Worm (Caenorhabditis elegans) whole organism, L4 larva: ENCODE measurements around the gene cah-3.

Experiments
- D1046.2 ChIP-seq: fragments of 200-800 bp; sonication (Bioruptor generic); IDR thresholded peaks from 2 replicates; pipeline ENCODE4 v1.3.6; 2022; ENCODE audit warnings: missing genetic modification characterization, missing compliant biosample characterization
- F10B5.3 ChIP-seq: sonication (generic microtip); optimal IDR thresholded peaks from 2 replicates; lab custom pipeline; 2016; ENCODE audit warnings: mild to moderate bottlenecking, missing genetic modification characterization, missing compliant biosample characterization
- F49E8.2 ChIP-seq: sonication (generic microtip); optimal IDR thresholded peaks from 2 replicates; lab custom pipeline; 2016; ENCODE audit warnings: missing compliant biosample characterization, mild to moderate bottlenecking, missing genetic modification characterization, borderline replicate concordance
- T20F7.1 ChIP-seq: fragments of 200-800 bp; sonication (Bioruptor generic); optimal IDR thresholded peaks from 2 replicates; lab custom pipeline; 2018; ENCODE audit warnings: mild to moderate bottlenecking, missing genetic modification characterization, missing compliant biosample characterization
- Y105C5A.15 ChIP-seq: fragments of 200-800 bp; sonication (Bioruptor generic); IDR thresholded peaks from 2 replicates; pipeline ENCODE4 v1.3.6; 2022; ENCODE audit warnings: missing genetic modification characterization, missing compliant biosample characterization
- Y48G9A.11 ChIP-seq: fragments of 200-800 bp; sonication (Bioruptor generic); IDR thresholded peaks from 2 replicates; pipeline ENCODE4 v1.3.6; 2022; ENCODE audit warnings: missing genetic modification reagents, missing genetic modification characterization, missing compliant biosample characterization
- Y5F2A.4 ChIP-seq: fragments of 200-800 bp; sonication (Bioruptor generic); optimal IDR thresholded peaks from 2 replicates; lab custom pipeline; 2018; ENCODE audit warnings: mild to moderate bottlenecking, missing genetic modification characterization, missing compliant biosample characterization
- aha-1 ChIP-seq: fragments of 150-350 bp; peaks from one replicate; lab custom pipeline; 2014; ENCODE audit warnings: missing biosample characterization, missing genetic modification characterization
- ceh-20 ChIP-seq: fragments of 200-800 bp; sonication (Bioruptor generic); IDR thresholded peaks from 2 replicates; pipeline ENCODE4 v1.3.6; 2022; ENCODE audit warnings: missing genetic modification reagents, missing genetic modification characterization, missing compliant biosample characterization
- ceh-44 ChIP-seq: fragments of 200-800 bp; sonication (Bioruptor generic); IDR thresholded peaks from 2 replicates; pipeline ENCODE4 v1.3.6; 2022; ENCODE audit warnings: missing genetic modification reagents, missing genetic modification characterization, missing compliant biosample characterization
- ceh-82 ChIP-seq: sonication (generic microtip); optimal IDR thresholded peaks from 2 replicates; lab custom pipeline; 2017; ENCODE audit warnings: missing biosample characterization, missing genetic modification characterization
- cey-2 ChIP-seq: sonication (generic microtip); optimal IDR thresholded peaks from 3 replicates; lab custom pipeline; 2017; ENCODE audit warnings: missing genetic modification characterization, mild to moderate bottlenecking, missing compliant biosample characterization, antibody characterized with exemption, borderline replicate concordance; ENCODE audit not compliant: insufficient read depth
- daf-16 ChIP-seq, 3 experiments: sonication (generic microtip); optimal IDR thresholded peaks; 2 replicates each; lab custom pipeline; 2016 to 2017; ENCODE audit warnings: missing genetic modification characterization in 3 of 3, missing genetic modification reagents in 3 of 3, mild to moderate bottlenecking in 2 of 3, missing compliant biosample characterization in 2 of 3, missing biosample characterization in 1 of 3, moderate library complexity in 1 of 3
- dmd-8 ChIP-seq: fragments of 200-800 bp; sonication (Bioruptor generic); IDR thresholded peaks from 2 replicates; pipeline ENCODE4 v1.3.6; 2022; ENCODE audit warnings: missing genetic modification characterization, missing compliant biosample characterization
- duxl-1 ChIP-seq: sonication (generic microtip); optimal IDR thresholded peaks from 2 replicates; lab custom pipeline; 2016; ENCODE audit warnings: mild to moderate bottlenecking, missing genetic modification characterization, moderate library complexity, missing compliant biosample characterization; ENCODE audit not compliant: poor library complexity
- dve-1 ChIP-seq: sonication (generic microtip); optimal IDR thresholded peaks from 2 replicates; lab custom pipeline; 2017; ENCODE audit warnings: antibody characterized with exemption, mild to moderate bottlenecking, missing genetic modification characterization, missing compliant biosample characterization; ENCODE audit not compliant: insufficient read depth
- egl-43 ChIP-seq: fragments of 200-800 bp; sonication (Bioruptor generic); IDR thresholded peaks from 2 replicates; pipeline ENCODE4 v1.3.6; 2022; ENCODE audit warnings: missing genetic modification reagents, missing genetic modification characterization, missing compliant biosample characterization
- hlh-30 ChIP-seq: sonication (generic microtip); optimal IDR thresholded peaks from 2 replicates; lab custom pipeline; 2017; ENCODE audit warnings: antibody characterized with exemption, mild to moderate bottlenecking, missing genetic modification characterization, missing compliant biosample characterization; ENCODE audit not compliant: insufficient read depth
- hmg-1.1 ChIP-seq: fragments of 200-800 bp; sonication (Bioruptor generic); IDR thresholded peaks from 2 replicates; pipeline ENCODE4 v1.3.6; 2022; ENCODE audit warnings: missing genetic modification reagents, missing genetic modification characterization, missing compliant biosample characterization
- jun-1 ChIP-seq: fragments of 150-350 bp; optimal IDR thresholded peaks from 2 replicates; lab custom pipeline; 2014; ENCODE audit warnings: missing biosample characterization, missing genetic modification reagents, missing genetic modification characterization
- lim-7 ChIP-seq: fragments of 200-800 bp; sonication (Bioruptor generic); IDR thresholded peaks from 2 replicates; pipeline ENCODE4 v1.3.6; 2022; ENCODE audit warnings: missing genetic modification characterization, missing compliant biosample characterization
- lin-1 ChIP-seq: fragments of 200-800 bp; sonication (Bioruptor generic); IDR thresholded peaks from 2 replicates; pipeline ENCODE4 v1.3.6; 2022; ENCODE audit warnings: missing genetic modification reagents, missing genetic modification characterization, missing compliant biosample characterization
- lin-29 ChIP-seq: fragments of 200-800 bp; sonication (Bioruptor generic); IDR thresholded peaks from 2 replicates; pipeline ENCODE4 v1.3.6; 2022; ENCODE audit warnings: missing genetic modification reagents, missing genetic modification characterization, missing compliant biosample characterization
- lin-39 ChIP-seq: fragments of 150-350 bp; optimal IDR thresholded peaks from 2 replicates; lab custom pipeline; 2014; ENCODE audit warnings: missing biosample characterization, missing genetic modification reagents, missing genetic modification characterization
- madf-5 ChIP-seq, 2 experiments: fragments of 200-800 bp; sonication (Bioruptor generic); IDR thresholded peaks; 2 replicates each; pipeline ENCODE4 v1.3.6; 2022; ENCODE audit warnings: missing compliant biosample characterization in 2 of 2, missing genetic modification characterization in 2 of 2
- madf-9 ChIP-seq: fragments of 200-800 bp; sonication (Bioruptor generic); conservative IDR thresholded peaks from 2 replicates; pipeline ENCODE4 v1.3.6; 2022; ENCODE audit warnings: missing genetic modification reagents, missing genetic modification characterization, missing compliant biosample characterization
- nhr-10 ChIP-seq: fragments of 150-350 bp; optimal IDR thresholded peaks from 2 replicates; lab custom pipeline; 2014; ENCODE audit warnings: missing biosample characterization, missing genetic modification characterization
- nhr-237 ChIP-seq: sonication (generic microtip); optimal IDR thresholded peaks from 2 replicates; lab custom pipeline; 2017; ENCODE audit warnings: missing biosample characterization, missing genetic modification characterization
- nhr-77 ChIP-seq: fragments of 150-350 bp; optimal IDR thresholded peaks from 2 replicates; lab custom pipeline; 2014; ENCODE audit warnings: missing biosample characterization, missing genetic modification characterization
- pha-4 ChIP-seq, 2 experiments: fragments of 150-350 bp in 1 of 2; fragments of 200-800 bp in 1 of 2; sonication (Bioruptor generic) in 1 of 2; IDR thresholded peaks in 1 of 2; optimal IDR thresholded peaks in 1 of 2; 2 replicates each; pipeline versions ENCODE4 v1.3.6 to Lab custom; 2014 to 2022; ENCODE audit warnings: missing genetic modification characterization in 2 of 2, missing genetic modification reagents in 2 of 2, missing biosample characterization in 1 of 2, missing compliant biosample characterization in 1 of 2
- php-3 ChIP-seq: fragments of 200-800 bp; sonication (Bioruptor generic); IDR thresholded peaks from 2 replicates; pipeline ENCODE4 v1.3.6; 2022; ENCODE audit warnings: missing genetic modification reagents, missing genetic modification characterization, missing compliant biosample characterization
- set-16 ChIP-seq: fragments of 200-800 bp; sonication (Bioruptor generic); IDR thresholded peaks from 2 replicates; pipeline ENCODE4 v1.3.6; 2022; ENCODE audit warnings: missing genetic modification reagents, missing genetic modification characterization, missing compliant biosample characterization
- snpc-1.2 ChIP-seq: fragments of 200-800 bp; sonication (Bioruptor generic); IDR thresholded peaks from 2 replicates; pipeline ENCODE4 v1.3.6; 2022; ENCODE audit warnings: missing genetic modification reagents, missing genetic modification characterization, missing compliant biosample characterization
- unc-130 ChIP-seq: sonication (generic microtip); optimal IDR thresholded peaks from 2 replicates; lab custom pipeline; 2016; ENCODE audit warnings: missing genetic modification reagents, missing genetic modification characterization, missing compliant biosample characterization
- unc-62 ChIP-seq, 3 experiments: fragments of 150-350 bp in 1 of 3; sonication (generic microtip); optimal IDR thresholded peaks in 2 of 3; peaks in 1 of 3; 1 replicate in 1 of 3; 2 replicates in 2 of 3; lab custom pipeline; 2014 to 2017; ENCODE audit warnings: missing biosample characterization in 3 of 3, missing genetic modification characterization in 3 of 3, missing genetic modification reagents in 3 of 3, missing genotype in 1 of 3
- vab-7 ChIP-seq: fragments of 200-800 bp; sonication (Bioruptor generic); IDR thresholded peaks from 2 replicates; pipeline ENCODE4 v1.3.6; 2022; ENCODE audit warnings: missing genetic modification reagents, missing genetic modification characterization, missing compliant biosample characterization
- zag-1 ChIP-seq: fragments of 150-350 bp; optimal IDR thresholded peaks from 2 replicates; lab custom pipeline; 2014; ENCODE audit warnings: missing biosample characterization, missing genetic modification characterization
- zfp-3 ChIP-seq: fragments of 200-800 bp; sonication (Bioruptor generic); conservative IDR thresholded peaks from 2 replicates; pipeline ENCODE4 v1.3.6; 2022; ENCODE audit warnings: missing genetic modification reagents, missing genetic modification characterization, missing compliant biosample characterization

The cah-3 gene

ce11 chrX:16485322-16485721 lies 2.0 kb upstream of the cah-3 start:
- TF ChIP-seq aha-1 (tag; lab: Kevin White, UChicago) (peak; percentile 79), dve-1 (tag; lab: Kevin White, UChicago) (no peak)
- TF ChIP-seq, all 104 proteins: peak for 1

ce11 chrX:16490753-16491152 lies 3.5 kb downstream of the cah-3 start:
- no peak for TF ChIP-seq pha-4 (GFP tag; IDR thresholded peaks at IDR 0.05; lab: Robert Waterston, UW)
- no peak for TF ChIP-seq pha-4 (tag; optimal IDR thresholded peaks at IDR 0.05; lab: Kevin White, UChicago)
- peak in 1 of 2 experiments; percentile 90 for TF ChIP-seq unc-62 (GFP tag; optimal IDR thresholded peaks at IDR 0.05 in 1 of 2; lab: Kevin White, UChicago)
- no peak for TF ChIP-seq unc-62 (tag; optimal IDR thresholded peaks at IDR 0.05; lab: Kevin White, UChicago)

DNA sequence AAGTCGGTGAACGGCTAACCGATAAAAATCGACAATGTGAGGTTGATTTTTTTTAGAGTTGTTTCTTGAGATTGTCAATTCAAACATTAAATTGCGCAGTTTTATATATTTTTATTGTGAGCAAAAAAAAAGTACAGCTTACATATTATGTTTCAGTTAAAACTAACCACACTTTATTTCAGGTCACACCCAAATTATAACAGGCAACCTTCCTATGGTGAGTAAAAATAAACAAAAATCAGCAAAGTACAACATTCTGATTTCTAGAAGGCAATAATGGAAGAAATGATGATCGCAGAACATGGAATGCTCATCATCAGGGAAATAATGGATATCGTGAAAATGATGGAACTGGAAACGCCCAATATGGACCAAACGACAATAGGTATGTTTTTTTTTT lies 7.3 kb downstream of the cah-3 start, which contains the start of gene K05G3.2:
Gene K05G3.2, plus strand, starts transcription at position 301 of the 400 bp plus-strand sequence.
- TF ChIP-seq unc-130 = no peak
- TF ChIP-seq unc-62 (GFP tag; optimal IDR thresholded peaks at IDR 0.05 in 1 of 2; lab: Kevin White, UChicago) = peak in 1 of 2 experiments; percentile 23
- no peak for TF ChIP-seq unc-62 (tag; optimal IDR thresholded peaks at IDR 0.05; lab: Kevin White, UChicago)
- TF ChIP-seq, all 104 proteins: peak for 1

DNA sequence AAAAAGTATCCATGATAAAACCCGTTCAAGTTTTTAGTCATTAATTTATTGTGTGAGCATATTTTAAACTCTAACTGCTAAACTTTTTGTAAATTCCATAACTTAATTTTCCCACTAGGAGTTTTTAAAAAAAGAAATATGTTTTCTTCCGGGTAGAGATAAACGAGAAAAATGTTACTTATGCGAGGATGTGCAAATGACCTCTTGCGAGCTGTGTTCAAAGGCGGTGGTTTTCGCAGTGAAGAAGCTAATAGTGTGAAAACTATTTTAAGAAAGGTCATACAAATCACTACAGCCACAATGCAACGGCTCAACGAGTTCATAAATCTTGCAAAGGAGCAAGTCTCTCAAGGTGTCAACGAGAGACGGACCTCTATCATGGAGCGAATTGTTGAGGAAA lies 13.8 kb downstream of the cah-3 start, which contains the start of gene K05G3.1:
Gene K05G3.1, plus strand, starts transcription at position 301 of the 400 bp plus-strand sequence.
- peak; percentile 12 for TF ChIP-seq aha-1 (tag; lab: Kevin White, UChicago)
- no peak for TF ChIP-seq nhr-10 (tag; lab: Kevin White, UChicago)
- no peak for TF ChIP-seq ceh-82 (tag; lab: Kevin White, UChicago)
- TF ChIP-seq hmg-1.1 (GFP tag; lab: Robert Waterston, UW) = no peak
- no peak for TF ChIP-seq lin-29 (GFP tag; lab: Robert Waterston, UW)
- TF ChIP-seq cey-2 (tag; lab: Kevin White, UChicago) = no peak

DNA sequence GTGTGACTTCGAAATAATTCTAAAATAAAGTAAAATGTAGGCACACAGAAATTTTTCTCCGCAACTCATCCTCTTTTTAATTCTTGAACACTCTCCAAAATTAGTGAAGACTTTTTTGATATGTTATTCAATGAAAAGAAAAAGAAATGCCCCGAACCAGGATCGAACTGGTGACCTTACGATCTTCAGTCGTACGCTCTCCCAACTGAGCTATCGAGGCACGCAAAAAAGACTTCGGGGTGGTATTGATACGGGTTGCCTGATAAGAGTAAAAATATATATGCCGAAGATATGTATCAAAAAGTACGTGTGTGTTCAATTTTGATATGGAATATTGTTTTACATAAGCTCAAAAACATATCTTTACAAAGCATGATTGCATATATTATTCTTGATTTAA lies 15.7 kb downstream of the cah-3 start:
- TF ChIP-seq madf-9 (GFP tag; lab: Robert Waterston, UW) = 0 out of 2 replicates have a peak, but pooled peaks have one; percentile 9
- TF ChIP-seq ceh-44 (GFP tag; lab: Robert Waterston, UW) = no peak
- peak; percentile 57; the same call in 1 of the 2 replicates for TF ChIP-seq pha-4 (GFP tag; IDR thresholded peaks at IDR 0.05; lab: Robert Waterston, UW)
- no peak for TF ChIP-seq pha-4 (tag; optimal IDR thresholded peaks at IDR 0.05; lab: Kevin White, UChicago)
- TF ChIP-seq dve-1 (tag; lab: Kevin White, UChicago) = peak; percentile 56
- peak; percentile 11 for TF ChIP-seq Y5F2A.4
- TF ChIP-seq php-3 (GFP tag; lab: Robert Waterston, UW) = no peak
- TF ChIP-seq snpc-1.2 (GFP tag; lab: Robert Waterston, UW) = 0 out of 2 replicates have a peak, but pooled peaks have one; percentile 41
- TF ChIP-seq daf-16 (GFP tag; optimal IDR thresholded peaks at IDR 0.05; lab: Kevin White, UChicago) = peak in 1 of 2 experiments; percentile 50
- TF ChIP-seq daf-16 (tag; optimal IDR thresholded peaks at IDR 0.05; lab: Kevin White, UChicago) = peak; percentile 31
- no peak for TF ChIP-seq Y105C5A.15 (GFP tag; lab: Robert Waterston, UW)
- peak; percentile 74; the same call in 1 of the 2 replicates for TF ChIP-seq D1046.2 (GFP tag; lab: Robert Waterston, UW)
- no peak for TF ChIP-seq Y48G9A.11 (GFP tag; lab: Robert Waterston, UW)
- TF ChIP-seq jun-1 (tag; lab: Kevin White, UChicago) = no peak
- no peak for TF ChIP-seq set-16 (GFP tag; lab: Robert Waterston, UW)
- no peak for TF ChIP-seq egl-43
- 0 out of 2 replicates have a peak, but pooled peaks have one; percentile 21 for TF ChIP-seq ceh-20 (GFP tag; lab: Robert Waterston, UW)
- TF ChIP-seq nhr-237 (tag; lab: Kevin White, UChicago) = no peak
- peak; percentile 3 for TF ChIP-seq nhr-77
- TF ChIP-seq duxl-1 = peak; percentile 48
- TF ChIP-seq lim-7 = peak; percentile 72; the same call in 1 of the 2 replicates
- TF ChIP-seq madf-5 (GFP tag; IDR thresholded peaks at IDR 0.05; lab: Robert Waterston, UW) = 0 out of 4 replicates have a peak, but pooled peaks of 1 of the 2 experiments have one; percentile 73
- TF ChIP-seq aha-1 (tag; lab: Kevin White, UChicago) = peak; percentile 81
- TF ChIP-seq lin-39 = no peak
- TF ChIP-seq lin-1 (GFP tag; lab: Robert Waterston, UW) = 0 out of 2 replicates have a peak, but pooled peaks have one; percentile 17
- TF ChIP-seq T20F7.1 = peak; percentile 37
- no peak for TF ChIP-seq F10B5.3 (tag; lab: Kevin White, UChicago)
- no peak for TF ChIP-seq zag-1
- 0 out of 2 replicates have a peak, but pooled peaks have one; percentile 41 for TF ChIP-seq vab-7 (GFP tag; lab: Robert Waterston, UW)
- no peak for TF ChIP-seq zfp-3 (GFP tag; lab: Robert Waterston, UW)
- TF ChIP-seq F49E8.2 = no peak
- no peak for TF ChIP-seq dmd-8 (GFP tag; lab: Robert Waterston, UW)
- peak; percentile 21 for TF ChIP-seq hlh-30 (tag; lab: Kevin White, UChicago)
